Fruit fly (Drosophila melanogaster): Measurements from ENCODE around the gene r-l.
A peak's percentile ranks its signal among the peaks of the same experiment; 100 is the strongest.

DNA sequence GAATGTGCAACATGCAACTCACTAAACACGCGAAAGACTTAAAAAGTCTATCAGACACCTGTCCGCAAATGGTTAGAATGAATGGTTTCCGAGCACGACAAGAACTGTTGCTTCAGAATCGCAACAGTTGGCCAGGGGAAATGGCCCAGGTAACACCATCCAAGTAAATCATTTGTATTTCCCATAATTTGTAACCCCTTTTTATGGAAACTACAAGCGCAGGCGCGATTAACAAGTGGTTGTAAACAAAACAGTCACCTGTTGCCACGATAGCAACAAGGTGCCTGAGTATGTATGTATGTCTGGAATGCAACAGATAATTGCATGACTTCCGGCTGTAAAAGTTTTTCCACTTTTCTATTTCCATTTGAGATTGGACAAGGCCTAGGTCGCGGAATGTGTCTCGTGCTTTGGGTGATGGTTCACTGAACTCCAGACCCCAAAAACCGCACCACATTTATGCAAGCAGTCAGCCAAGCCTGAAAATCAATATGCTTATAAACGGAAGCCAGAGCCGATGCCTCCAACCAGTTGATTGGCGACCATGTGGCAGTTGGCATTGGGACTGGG, 29.5 kb downstream of the r-l start, which contains the start of gene CG12278:
- TF ChIP-seq CG7045 (GFP tag; optimal IDR thresholded peaks at IDR 0.05) (no peak), Mnt (GFP tag; optimal IDR thresholded peaks at IDR 0.05) (no peak), CG11617 (GFP tag; optimal IDR thresholded peaks at IDR 0.05) (no peak), ovo (GFP tag; optimal IDR thresholded peaks at IDR 0.05) (no peak), pad (GFP tag; optimal IDR thresholded peaks at IDR 0.05) (peak; percentile 72), Hr96 (GFP tag; optimal IDR thresholded peaks at IDR 0.05) (no peak), cnc (optimal IDR thresholded peaks at IDR 0.05) (no peak), CG14711 (tag; optimal IDR thresholded peaks at IDR 0.05) (no peak), tj (GFP tag; optimal IDR thresholded peaks at IDR 0.05) (no peak), Crg-1 (GFP tag; optimal IDR thresholded peaks at IDR 0.05) (no peak), kay (GFP tag; ENCODE audit: borderline replicate concordance) (no peak), CG7101 (tag; optimal IDR thresholded peaks at IDR 0.05) (no peak), Clk (GFP tag; optimal IDR thresholded peaks at IDR 0.05) (no peak), CG33017 (tag; optimal IDR thresholded peaks at IDR 0.05) (no peak)
